Worm (Caenorhabditis elegans) whole organism, late embryonic: ENCODE measurements around the gene K09E9.3.
A peak's percentile ranks its signal among the peaks of the same experiment; 100 is the strongest.

Experiments used
- C08G9.2 ChIP-seq: sonication (generic microtip); optimal IDR thresholded peaks from 2 replicates; lab custom pipeline; 2016; ENCODE audit warnings: mild to moderate bottlenecking, missing genetic modification characterization, moderate library complexity, missing compliant biosample characterization
- C38D4.7 ChIP-seq: fragments of 200-800 bp; sonication (Bioruptor generic); optimal IDR thresholded peaks from 2 replicates; lab custom pipeline; 2018; ENCODE audit warnings: mild to moderate bottlenecking, missing genetic modification characterization, moderate library complexity, missing compliant biosample characterization
- F13H6.1 ChIP-seq: sonication (generic microtip); optimal IDR thresholded peaks from 2 replicates; lab custom pipeline; 2016; ENCODE audit warnings: missing genetic modification characterization, missing compliant biosample characterization
- K02D7.2 ChIP-seq: sonication (generic microtip); optimal IDR thresholded peaks from 2 replicates; lab custom pipeline; 2017; ENCODE audit warnings: mild to moderate bottlenecking, missing genetic modification characterization, missing compliant biosample characterization
- K09A11.1 ChIP-seq: sonication (generic microtip); optimal IDR thresholded peaks from 2 replicates; lab custom pipeline; 2017; ENCODE audit warnings: antibody characterized with exemption, mild to moderate bottlenecking, missing genetic modification characterization, missing compliant biosample characterization; ENCODE audit not compliant: insufficient read depth
- T23F11.4 ChIP-seq: fragments of 200-800 bp; sonication (Bioruptor generic); optimal IDR thresholded peaks from 2 replicates; lab custom pipeline; 2018; ENCODE audit warnings: mild to moderate bottlenecking, missing genetic modification characterization, missing compliant biosample characterization
- Y22D7AL.16 ChIP-seq: sonication (generic microtip); optimal IDR thresholded peaks from 2 replicates; lab custom pipeline; 2016; ENCODE audit warnings: missing genetic modification characterization, missing compliant biosample characterization
- ahr-1 ChIP-seq: sonication (generic microtip); optimal IDR thresholded peaks from 2 replicates; lab custom pipeline; 2016; ENCODE audit warnings: missing genetic modification characterization, missing compliant biosample characterization
- ama-1 ChIP-seq: fragments of 150-350 bp; optimal IDR thresholded peaks from 2 replicates; lab custom pipeline; 2014
- ceh-18 ChIP-seq: sonication (generic microtip); optimal IDR thresholded peaks from 2 replicates; lab custom pipeline; 2016; ENCODE audit warnings: missing genetic modification characterization, missing compliant biosample characterization
- ceh-19 ChIP-seq: fragments of 200-800 bp; sonication (Bioruptor generic); optimal IDR thresholded peaks from 2 replicates; lab custom pipeline; 2018; ENCODE audit warnings: mild to moderate bottlenecking, missing genetic modification characterization, missing compliant biosample characterization
- ceh-22 ChIP-seq: sonication (generic microtip); optimal IDR thresholded peaks from 2 replicates; lab custom pipeline; 2017; ENCODE audit warnings: missing biosample characterization, missing genetic modification characterization
- ceh-24 ChIP-seq: sonication (generic microtip); optimal IDR thresholded peaks from 2 replicates; lab custom pipeline; 2016; ENCODE audit warnings: mild to moderate bottlenecking, missing genetic modification characterization, missing compliant biosample characterization
- ceh-30 ChIP-seq: fragments of 150-350 bp; optimal IDR thresholded peaks from 2 replicates; lab custom pipeline; 2014; ENCODE audit warnings: missing biosample characterization, missing genetic modification characterization
- ceh-34 ChIP-seq: sonication (generic microtip); optimal IDR thresholded peaks from 2 replicates; lab custom pipeline; 2016; ENCODE audit warnings: mild to moderate bottlenecking, missing genetic modification characterization, missing compliant biosample characterization
- ceh-48 ChIP-seq: sonication (generic microtip); optimal IDR thresholded peaks from 2 replicates; lab custom pipeline; 2016; ENCODE audit warnings: missing genetic modification characterization, inconsistent platforms, missing compliant biosample characterization
- che-1 ChIP-seq: sonication (generic microtip); optimal IDR thresholded peaks from 2 replicates; lab custom pipeline; 2016; ENCODE audit warnings: mild to moderate bottlenecking, missing genetic modification characterization, missing compliant biosample characterization
- dmd-4 ChIP-seq: sonication (generic microtip); optimal IDR thresholded peaks from 2 replicates; lab custom pipeline; 2016; ENCODE audit warnings: borderline replicate concordance, missing genetic modification characterization, missing compliant biosample characterization
- elt-2 ChIP-seq: sonication (generic microtip); optimal IDR thresholded peaks from 2 replicates; lab custom pipeline; 2016; ENCODE audit warnings: missing genetic modification reagents, missing genetic modification characterization, missing compliant biosample characterization
- elt-4 ChIP-seq: sonication (generic microtip); optimal IDR thresholded peaks from 2 replicates; lab custom pipeline; 2016; ENCODE audit warnings: missing genetic modification characterization, missing compliant biosample characterization
- fax-1 ChIP-seq: sonication (generic microtip); optimal IDR thresholded peaks from 2 replicates; lab custom pipeline; 2016; ENCODE audit warnings: missing genotype, missing genetic modification characterization, missing compliant biosample characterization
- fkh-10 ChIP-seq: fragments of 150-350 bp; optimal IDR thresholded peaks from 2 replicates; lab custom pipeline; 2014; ENCODE audit warnings: missing biosample characterization, missing genetic modification reagents, missing genetic modification characterization
- gmeb-2 ChIP-seq: sonication (generic microtip); optimal IDR thresholded peaks from 2 replicates; lab custom pipeline; 2016; ENCODE audit warnings: missing genetic modification characterization, inconsistent platforms, missing compliant biosample characterization
- hlh-15 ChIP-seq: sonication (generic microtip); optimal IDR thresholded peaks from 2 replicates; lab custom pipeline; 2016; ENCODE audit warnings: missing genetic modification characterization, missing compliant biosample characterization
- hlh-30 ChIP-seq: sonication (generic microtip); optimal IDR thresholded peaks from 2 replicates; lab custom pipeline; 2017; ENCODE audit warnings: antibody characterized with exemption, missing genetic modification characterization, missing compliant biosample characterization; ENCODE audit not compliant: insufficient read depth
- hlh-6 ChIP-seq: sonication (generic microtip); optimal IDR thresholded peaks from 2 replicates; lab custom pipeline; 2016; ENCODE audit warnings: missing genotype, missing genetic modification characterization, missing compliant biosample characterization
- lim-6 ChIP-seq: sonication (generic microtip); optimal IDR thresholded peaks from 2 replicates; lab custom pipeline; 2016; ENCODE audit warnings: missing genetic modification characterization, missing compliant biosample characterization
- madf-2 ChIP-seq: sonication (generic microtip); optimal IDR thresholded peaks from 2 replicates; lab custom pipeline; 2017; ENCODE audit warnings: missing genetic modification characterization, missing compliant biosample characterization
- nhr-11 ChIP-seq: fragments of 150-350 bp; optimal IDR thresholded peaks from 2 replicates; lab custom pipeline; 2014; ENCODE audit warnings: missing biosample characterization, missing genetic modification characterization
- pag-3 ChIP-seq: sonication (generic microtip); optimal IDR thresholded peaks from 2 replicates; lab custom pipeline; 2016; ENCODE audit warnings: missing compliant biosample characterization, missing genetic modification characterization, borderline replicate concordance
- pha-2 ChIP-seq: sonication (generic microtip); optimal IDR thresholded peaks from 2 replicates; lab custom pipeline; 2017; ENCODE audit warnings: mild to moderate bottlenecking, missing genetic modification characterization, missing compliant biosample characterization
- pqm-1 ChIP-seq: sonication (generic microtip); optimal IDR thresholded peaks from 2 replicates; lab custom pipeline; 2016; ENCODE audit warnings: missing genetic modification characterization, missing compliant biosample characterization
- pros-1 ChIP-seq: fragments of 150-350 bp; optimal IDR thresholded peaks from 2 replicates; lab custom pipeline; 2014; ENCODE audit warnings: missing biosample characterization, missing genetic modification reagents, missing genetic modification characterization
- ref-2 ChIP-seq: sonication (generic microtip); optimal IDR thresholded peaks from 2 replicates; lab custom pipeline; 2016; ENCODE audit warnings: missing genetic modification characterization, missing compliant biosample characterization
- rnt-1 ChIP-seq: sonication (generic microtip); optimal IDR thresholded peaks from 2 replicates; lab custom pipeline; 2016; ENCODE audit warnings: missing genetic modification characterization, missing compliant biosample characterization
- sdc-2 ChIP-seq: sonication (generic microtip); optimal IDR thresholded peaks from 2 replicates; lab custom pipeline; 2016; ENCODE audit warnings: missing genotype, missing genetic modification characterization, missing compliant biosample characterization
- sox-2 ChIP-seq: fragments of 200-800 bp; sonication (Bioruptor generic); IDR thresholded peaks from 2 replicates; pipeline ENCODE4 v1.3.6; 2022; ENCODE audit warnings: missing genetic modification reagents, missing genetic modification characterization, missing compliant biosample characterization
- sox-4 ChIP-seq: sonication (generic microtip); optimal IDR thresholded peaks from 2 replicates; lab custom pipeline; 2017; ENCODE audit warnings: mild to moderate bottlenecking, missing genetic modification characterization, inconsistent platforms, missing compliant biosample characterization
- syd-9 ChIP-seq: sonication (generic microtip); optimal IDR thresholded peaks from 2 replicates; lab custom pipeline; 2016; ENCODE audit warnings: mild to moderate bottlenecking, missing genetic modification characterization, moderate library complexity, missing compliant biosample characterization
- tbx-2 ChIP-seq: sonication (generic microtip); optimal IDR thresholded peaks from 2 replicates; lab custom pipeline; 2016; ENCODE audit warnings: missing genetic modification characterization, missing compliant biosample characterization
- unc-3 ChIP-seq, 2 experiments: fragments of 200-800 bp in 1 of 2; sonication (Bioruptor generic) in 1 of 2; sonication (generic microtip) in 1 of 2; conservative IDR thresholded peaks in 1 of 2; optimal IDR thresholded peaks in 1 of 2; 2 replicates each; pipeline versions ENCODE4 v1.3.6 to Lab custom; 2016 to 2022; ENCODE audit warnings: missing compliant biosample characterization in 2 of 2, missing genetic modification characterization in 2 of 2, missing genetic modification reagents in 1 of 2
- unc-42 ChIP-seq: sonication (generic microtip); optimal IDR thresholded peaks from 2 replicates; lab custom pipeline; 2016; ENCODE audit warnings: missing genotype, missing genetic modification characterization, missing compliant biosample characterization
- zip-5 ChIP-seq: sonication (generic microtip); optimal IDR thresholded peaks from 2 replicates; lab custom pipeline; 2016; ENCODE audit warnings: missing genetic modification characterization, missing compliant biosample characterization
- ztf-16 ChIP-seq: sonication (generic microtip); optimal IDR thresholded peaks from 2 replicates; lab custom pipeline; 2017; ENCODE audit warnings: missing genetic modification characterization, missing compliant biosample characterization

Gene K09E9.3

DNA sequence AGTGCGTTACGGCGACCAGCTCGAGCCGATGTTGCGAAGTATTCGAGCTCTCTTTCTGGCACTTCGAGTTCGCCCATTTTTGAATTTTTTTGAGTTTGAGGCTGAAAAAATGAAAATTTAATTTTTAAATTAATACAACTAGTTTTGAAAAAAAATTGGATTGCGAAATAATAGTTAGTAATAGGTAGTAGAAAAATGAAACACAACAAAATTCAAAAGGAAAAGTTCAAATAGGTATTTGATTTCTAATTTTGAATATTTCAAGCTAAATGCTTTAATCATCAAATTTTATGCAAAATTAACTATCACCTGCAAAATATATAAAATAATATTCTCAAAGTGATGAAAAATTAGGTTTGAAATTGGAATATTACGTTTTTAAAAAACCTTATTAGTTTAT is 16.7 kb upstream of the K09E9.3 start, which contains the start of gene K09E9.4:
Gene K09E9.4 (minus strand): TSS at position 101 of the 400 bp plus-strand sequence.
- no peak for TF ChIP-seq rnt-1
- no peak for TF ChIP-seq pqm-1 (tag; lab: Kevin White, UChicago)
- no peak for TF ChIP-seq ama-1 (lab: Kevin White, UChicago)
- TF ChIP-seq madf-2 (tag; lab: Kevin White, UChicago) = no peak
- TF ChIP-seq T23F11.4 (GFP tag; lab: Kevin White, UChicago) = no peak
- TF ChIP-seq hlh-30 (tag; lab: Kevin White, UChicago) = no peak
- TF ChIP-seq tbx-2 = no peak
- TF ChIP-seq gmeb-2 (tag; lab: Kevin White, UChicago) = no peak
- TF ChIP-seq ztf-16 (tag; lab: Kevin White, UChicago) = no peak
- TF ChIP-seq unc-42 (tag; lab: Kevin White, UChicago) = no peak
- TF ChIP-seq sox-2 (GFP tag; lab: Robert Waterston, UW) = no peak
- no peak for TF ChIP-seq ahr-1 (tag; lab: Kevin White, UChicago)
- TF ChIP-seq ceh-48 (tag; lab: Kevin White, UChicago) = no peak
- no peak for TF ChIP-seq K09A11.1
- TF ChIP-seq ref-2 (tag; lab: Kevin White, UChicago) = no peak

DNA sequence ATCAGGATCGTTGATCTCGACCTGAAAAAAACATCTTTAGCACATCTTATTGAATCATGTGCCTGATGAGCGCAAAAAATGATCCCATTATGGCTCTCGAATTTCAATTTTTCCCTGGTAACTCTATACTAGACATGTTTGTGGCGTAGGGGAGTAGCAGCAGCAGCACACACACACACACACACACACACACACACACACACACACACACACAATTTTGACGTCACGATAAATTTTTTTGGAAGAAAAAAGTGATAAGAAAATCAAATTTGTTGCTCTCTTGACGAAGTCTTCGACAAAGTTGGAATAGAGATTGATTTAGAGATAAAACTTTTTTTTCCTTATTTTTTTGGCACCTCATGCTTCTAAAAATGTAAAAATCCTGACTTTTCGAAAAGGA is 16.0 kb upstream of the K09E9.3 start:
- TF ChIP-seq sdc-2 (tag; lab: Kevin White, UChicago) (no peak), che-1 (no peak), C08G9.2 (tag; lab: Kevin White, UChicago) (no peak)

DNA sequence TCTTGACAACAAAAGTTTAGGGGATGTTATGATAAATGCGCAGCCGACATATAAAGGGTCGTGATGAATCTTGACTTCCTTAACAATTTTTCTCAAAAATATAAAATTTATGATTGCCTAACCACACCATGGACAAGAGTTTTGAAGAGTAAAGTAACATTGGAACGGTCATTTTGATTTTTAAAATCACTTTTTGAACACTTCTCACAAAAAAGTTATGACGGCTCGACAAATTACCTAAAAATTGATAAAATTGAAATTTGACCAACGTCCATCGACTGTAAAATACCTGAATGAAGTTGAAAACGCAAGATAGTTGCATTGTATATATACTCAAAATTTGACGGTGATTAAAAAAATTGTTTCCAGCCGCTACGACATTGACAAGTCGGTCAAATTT is 15.3 kb upstream of the K09E9.3 start:
- TF ChIP-seq fkh-10 (GFP tag; lab: Kevin White, UChicago) = no peak
- no peak for TF ChIP-seq pha-2 (tag; lab: Kevin White, UChicago)
- no peak for TF ChIP-seq ceh-34 (tag; lab: Kevin White, UChicago)
- no peak for TF ChIP-seq ama-1 (lab: Kevin White, UChicago)
- TF ChIP-seq ceh-30 = no peak
- TF ChIP-seq nhr-11 = no peak
- TF ChIP-seq ceh-19 = no peak
- TF ChIP-seq ceh-24 (tag; lab: Kevin White, UChicago) = no peak
- no peak for TF ChIP-seq sdc-2 (tag; lab: Kevin White, UChicago)
- TF ChIP-seq lim-6 = no peak
- no peak for TF ChIP-seq elt-4
- no peak for TF ChIP-seq K02D7.2 (tag; lab: Kevin White, UChicago)
- no peak for TF ChIP-seq syd-9
- TF ChIP-seq sox-2 (GFP tag; lab: Robert Waterston, UW) = no peak
- no peak for TF ChIP-seq C38D4.7 (GFP tag; lab: Kevin White, UChicago)
- TF ChIP-seq unc-3 (GFP tag; conservative IDR thresholded peaks at IDR 0.05; lab: Robert Waterston, UW) = no peak
- no peak for TF ChIP-seq unc-3 (tag; optimal IDR thresholded peaks at IDR 0.05; lab: Kevin White, UChicago)
- no peak for TF ChIP-seq pag-3 (tag; lab: Kevin White, UChicago)

DNA sequence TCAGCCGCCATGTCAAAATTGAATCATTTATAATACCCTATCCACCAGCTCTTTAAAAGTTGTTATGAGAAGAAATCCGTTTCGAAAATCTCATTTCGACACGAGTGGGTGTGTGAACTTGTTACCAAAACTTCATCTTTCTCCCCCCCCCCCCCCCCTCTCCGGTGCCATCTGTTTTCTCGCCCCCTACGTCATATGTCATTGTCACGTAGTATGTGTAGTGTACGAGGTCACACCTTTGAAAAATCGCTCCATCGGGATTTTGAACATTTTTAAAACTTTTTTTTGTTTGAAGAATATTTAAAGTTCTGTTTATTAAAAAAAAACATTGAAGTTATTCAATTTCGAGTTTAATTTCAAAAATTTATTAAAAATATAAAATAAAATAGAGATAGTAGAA is 14.2 kb upstream of the K09E9.3 start:
- TF ChIP-seq unc-42 (tag; lab: Kevin White, UChicago) (peak; percentile 16), zip-5 (tag; lab: Kevin White, UChicago) (no peak)

DNA sequence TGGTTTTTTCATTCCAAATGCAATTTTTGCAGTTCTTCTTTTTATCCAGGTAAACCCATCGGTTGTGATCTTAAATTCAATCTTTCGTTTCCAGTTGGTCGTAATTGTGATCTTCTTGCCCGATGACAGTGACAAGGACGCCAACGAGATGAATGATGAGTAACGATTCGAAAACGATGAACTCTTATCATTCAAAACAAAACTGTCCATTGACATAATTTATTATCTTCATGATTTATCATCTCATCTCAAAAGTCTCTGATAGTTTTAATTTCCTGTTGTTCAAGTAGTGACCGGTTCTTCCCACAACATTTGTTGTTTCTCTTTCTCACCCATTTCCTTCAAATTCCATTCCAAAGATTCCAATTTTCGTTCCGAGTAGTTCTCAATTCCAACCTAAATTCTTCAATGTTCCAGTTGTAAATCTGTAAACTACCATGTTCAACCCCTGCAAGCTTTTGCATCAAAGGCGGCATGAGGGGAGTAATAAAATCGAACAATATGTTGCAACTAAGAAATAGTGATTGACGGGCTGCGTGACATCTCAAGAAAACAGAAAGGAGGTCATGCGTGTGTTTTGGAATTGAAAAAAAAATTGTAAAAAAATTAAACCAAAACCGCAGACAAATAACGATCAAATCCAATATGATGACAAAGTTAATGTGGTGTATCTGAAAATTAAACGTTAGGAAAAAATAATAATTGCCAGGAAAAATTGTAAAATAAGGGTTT is 12.7 kb upstream of the K09E9.3 start:
- TF ChIP-seq Y22D7AL.16 = no peak
- TF ChIP-seq hlh-6 (tag; lab: Kevin White, UChicago) = no peak
- TF ChIP-seq ceh-30 = no peak
- TF ChIP-seq pros-1 (tag; lab: Kevin White, UChicago) = no peak
- TF ChIP-seq ceh-22 (tag; lab: Kevin White, UChicago) = no peak
- TF ChIP-seq hlh-30 (tag; lab: Kevin White, UChicago) = no peak
- TF ChIP-seq fax-1 = no peak
- no peak for TF ChIP-seq F13H6.1 (tag; lab: Kevin White, UChicago)
- no peak for TF ChIP-seq pha-2 (tag; lab: Kevin White, UChicago)
- no peak for TF ChIP-seq dmd-4 (tag; lab: Kevin White, UChicago)
- no peak for TF ChIP-seq ceh-18 (tag; lab: Kevin White, UChicago)
- TF ChIP-seq unc-3 (GFP tag; conservative IDR thresholded peaks at IDR 0.05; lab: Robert Waterston, UW) = no peak
- TF ChIP-seq unc-3 (tag; optimal IDR thresholded peaks at IDR 0.05; lab: Kevin White, UChicago) = no peak
- TF ChIP-seq ceh-19 = no peak
- TF ChIP-seq hlh-15 (tag; lab: Kevin White, UChicago) = no peak
- TF ChIP-seq sox-4 (tag; lab: Kevin White, UChicago) = no peak
- no peak for TF ChIP-seq elt-2 (tag; lab: Kevin White, UChicago)
- TF ChIP-seq, all 69 proteins: peak for 0
